Fruit fly (Drosophila melanogaster): ENCODE measurements around the gene Cyt-c1.

Cyt-c1 gene

dm6 chr3L:5360039-5360988, at the start of gene Cyt-c1:
Gene Cyt-c1 (plus strand): TSS chr3L:5360211.
- TF ChIP-seq CG14711 (tag; optimal IDR thresholded peaks at IDR 0.05) (peak; percentile 19), Mnt (GFP tag; optimal IDR thresholded peaks at IDR 0.05) (peak; percentile 17), CG33017 (tag; optimal IDR thresholded peaks at IDR 0.05) (peak; percentile 48), ovo (GFP tag; optimal IDR thresholded peaks at IDR 0.05) (no peak)

- TF ChIP-seq CG12768 (GFP tag; optimal IDR thresholded peaks at IDR 0.05) = no peak
- no peak for TF ChIP-seq Clk (GFP tag; optimal IDR thresholded peaks at IDR 0.05)
- TF ChIP-seq cnc (optimal IDR thresholded peaks at IDR 0.05) = no peak
- no peak for TF ChIP-seq Hr96 (GFP tag; optimal IDR thresholded peaks at IDR 0.05)
Measured at dm6 chr3L:5327821-5328220, 32.2 kb upstream of the Cyt-c1 start.

DNA sequence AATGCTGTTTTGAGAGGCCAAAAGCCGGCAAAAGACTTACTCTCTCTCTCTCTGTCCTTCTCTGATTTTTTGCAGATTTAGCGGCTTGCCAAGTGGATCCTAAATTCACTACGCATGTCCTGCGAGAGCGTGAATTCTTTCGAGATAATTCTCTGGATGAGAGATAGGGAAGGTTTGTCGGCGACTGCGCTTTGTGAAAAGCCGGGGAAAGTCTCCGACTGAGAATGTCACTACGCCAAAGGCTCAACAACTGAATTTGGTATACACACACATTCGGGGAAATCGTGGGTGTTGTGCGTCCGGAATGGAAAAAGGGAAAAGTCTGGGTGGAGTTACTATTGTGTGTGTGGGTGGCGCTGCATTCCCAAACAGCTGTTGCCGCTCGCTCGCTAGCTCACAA, 30.6 kb upstream of the Cyt-c1 start:
- TF ChIP-seq CG12768 (GFP tag; optimal IDR thresholded peaks at IDR 0.05) (no peak), CG1620 (GFP tag; optimal IDR thresholded peaks at IDR 0.05) (no peak), cic (GFP tag; optimal IDR thresholded peaks at IDR 0.05) (no peak), bab1 (GFP tag; optimal IDR thresholded peaks at IDR 0.05) (no peak), toe (GFP tag; optimal IDR thresholded peaks at IDR 0.05) (no peak), CG33017 (tag; optimal IDR thresholded peaks at IDR 0.05) (no peak), CG14711 (tag; optimal IDR thresholded peaks at IDR 0.05) (no peak), CG7101 (tag; optimal IDR thresholded peaks at IDR 0.05) (no peak)

- TF ChIP-seq Clk (GFP tag; optimal IDR thresholded peaks at IDR 0.05) = no peak
Measured at dm6 chr3L:5341770-5342318, 18.2 kb upstream of the Cyt-c1 start.

DNA sequence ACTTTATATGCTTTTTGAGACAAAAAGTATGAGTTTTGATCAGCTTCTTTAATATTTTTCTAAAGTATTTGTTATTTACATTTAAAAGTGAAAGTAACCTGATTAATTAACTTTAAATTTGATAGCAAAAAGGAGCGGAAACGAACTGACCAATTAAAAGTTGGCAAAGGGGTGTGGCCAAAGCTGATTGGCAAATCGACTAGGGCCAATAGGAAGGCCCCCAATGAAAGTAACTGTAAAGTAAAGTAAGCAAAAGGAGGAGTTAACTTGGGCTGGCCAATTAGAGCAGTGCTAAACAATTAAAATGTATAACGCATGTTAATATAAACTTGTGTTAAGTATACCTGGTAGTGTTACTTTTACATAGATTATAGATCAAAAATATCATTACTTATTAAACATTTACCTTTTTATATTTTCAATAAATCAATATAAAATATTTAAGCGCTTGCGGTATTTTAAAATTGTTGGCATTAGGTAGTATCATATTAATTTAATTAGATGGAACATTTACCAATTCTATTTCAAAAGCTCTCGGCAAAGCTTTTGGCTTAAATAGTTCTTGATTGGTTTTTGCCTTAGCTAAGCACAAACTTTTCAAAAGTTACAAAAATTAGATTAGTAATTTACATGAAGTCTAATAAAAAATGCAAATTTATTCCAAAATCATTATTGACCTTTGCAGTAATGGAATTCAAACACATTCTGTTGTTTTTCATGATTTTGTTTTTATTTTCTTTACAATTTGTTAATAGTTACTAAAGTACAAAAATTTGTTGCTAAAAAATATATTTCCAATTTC, 16.9 kb upstream of the Cyt-c1 start:
- TF ChIP-seq CG7101 (tag; optimal IDR thresholded peaks at IDR 0.05) (no peak), pad (GFP tag; optimal IDR thresholded peaks at IDR 0.05) (no peak), kay (GFP tag; ENCODE audit: borderline replicate concordance) (peak; percentile 64)

dm6 chr3L:5348987-5349386, 11.0 kb upstream of the Cyt-c1 start:
- no peak for TF ChIP-seq CG1620 (GFP tag; optimal IDR thresholded peaks at IDR 0.05)
- peak; percentile 14 for TF ChIP-seq kay (GFP tag; ENCODE audit: borderline replicate concordance)
- peak; percentile 22 for TF ChIP-seq cic (GFP tag; optimal IDR thresholded peaks at IDR 0.05)

DNA sequence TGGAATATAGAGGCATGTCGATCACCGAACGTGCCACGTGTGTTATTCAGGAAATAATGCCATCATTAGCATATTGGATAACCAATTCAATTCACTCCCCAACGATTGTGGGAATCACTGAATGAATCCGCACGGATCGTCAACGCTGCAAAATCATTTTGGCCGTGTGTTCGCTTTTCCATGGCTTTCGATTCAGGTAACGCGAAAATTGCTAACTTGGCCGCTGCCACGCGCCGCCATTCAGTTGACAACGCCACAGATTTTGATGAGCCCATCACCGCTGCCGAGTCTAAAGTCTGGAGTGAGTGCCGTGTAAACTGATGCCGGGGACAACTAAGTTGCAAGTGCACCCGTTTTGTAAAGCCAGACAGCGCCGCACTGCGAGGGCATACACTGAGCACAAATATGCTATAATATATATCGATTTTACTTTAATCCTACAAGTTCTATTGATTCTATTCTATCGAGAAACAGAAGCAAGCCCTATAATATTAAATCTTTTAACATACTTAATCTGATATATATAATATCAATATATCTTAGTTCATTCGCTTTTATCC, 10.2 kb upstream of the Cyt-c1 start:
- TF ChIP-seq Crg-1 (GFP tag; optimal IDR thresholded peaks at IDR 0.05) (no peak), bab1 (GFP tag; optimal IDR thresholded peaks at IDR 0.05) (no peak), CG11617 (GFP tag; optimal IDR thresholded peaks at IDR 0.05) (peak; percentile 3), CG1620 (GFP tag; optimal IDR thresholded peaks at IDR 0.05) (no peak), CG7045 (GFP tag; optimal IDR thresholded peaks at IDR 0.05) (no peak), tj (GFP tag; optimal IDR thresholded peaks at IDR 0.05) (peak; percentile 94), Clk (GFP tag; optimal IDR thresholded peaks at IDR 0.05) (no peak), toe (GFP tag; optimal IDR thresholded peaks at IDR 0.05) (no peak), CG33017 (tag; optimal IDR thresholded peaks at IDR 0.05) (no peak), CG5204 (GFP tag; optimal IDR thresholded peaks at IDR 0.05) (no peak), cnc (optimal IDR thresholded peaks at IDR 0.05) (no peak), cic (GFP tag; optimal IDR thresholded peaks at IDR 0.05) (no peak), pad (GFP tag; optimal IDR thresholded peaks at IDR 0.05) (no peak), CG14711 (tag; optimal IDR thresholded peaks at IDR 0.05) (peak; percentile 20), Hr96 (GFP tag; optimal IDR thresholded peaks at IDR 0.05) (no peak), Mnt (GFP tag; optimal IDR thresholded peaks at IDR 0.05) (no peak), CG7101 (tag; optimal IDR thresholded peaks at IDR 0.05) (peak; percentile 33), kay (GFP tag; ENCODE audit: borderline replicate concordance) (peak; percentile 62), CG12768 (GFP tag; optimal IDR thresholded peaks at IDR 0.05) (no peak), ovo (GFP tag; optimal IDR thresholded peaks at IDR 0.05) (no peak)

Measured in whole organism, adult.